Fruit fly (Drosophila melanogaster) Kc167 (cell line): ENCODE data around the gene KdelR.

Experiments
- psq ChIP-seq: fragments of >200 bp; optimal IDR thresholded peaks from 2 replicates; lab custom pipeline; 2017; ENCODE audit warnings: missing external identifiers
- ttk ChIP-seq: sonication (Bioruptor generic); optimal IDR thresholded peaks from 2 replicates; lab custom pipeline; 2017; ENCODE audit warnings: missing external identifiers

dm6 chr2L:10393467-10393866 lies 33.2 kb upstream of the KdelR start:
- TF ChIP-seq psq (lab: Kevin White, UChicago) (no peak), ttk (lab: Kevin White, UChicago) (no peak)
